Fruit fly (Drosophila melanogaster) whole organism, adult: ENCODE measurements around the gene MED30.

Experiments used
- CG11617 ChIP-seq: fragments of 200-800 bp; sonication (Bioruptor generic); optimal IDR thresholded peaks from 2 replicates; lab custom pipeline; 2017; ENCODE audit warnings: mild to moderate bottlenecking, missing biosample characterization, missing genetic modification reagents, missing genetic modification characterization
- CG12768 ChIP-seq: fragments of 200-800 bp; sonication (Bioruptor generic); optimal IDR thresholded peaks from 2 replicates; lab custom pipeline; 2017; ENCODE audit warnings: missing biosample characterization, missing genetic modification characterization, mild to moderate bottlenecking, moderate library complexity, missing genetic modification reagents
- CG14711 ChIP-seq: fragments of 200-800 bp; sonication (Bioruptor generic); optimal IDR thresholded peaks from 2 replicates; lab custom pipeline; 2018; ENCODE audit warnings: missing biosample characterization, mild to moderate bottlenecking, missing genetic modification characterization, moderate library complexity
- CG1620 ChIP-seq: fragments of 200-800 bp; sonication (Bioruptor generic); optimal IDR thresholded peaks from 2 replicates; lab custom pipeline; 2016; ENCODE audit warnings: missing biosample characterization, missing genetic modification characterization
- CG33017 ChIP-seq: fragments of 200-800 bp; sonication (Bioruptor generic); optimal IDR thresholded peaks from 2 replicates; lab custom pipeline; 2018; ENCODE audit warnings: missing biosample characterization, mild to moderate bottlenecking, missing genetic modification characterization, moderate library complexity
- CG5204 ChIP-seq: fragments of 200-800 bp; sonication (Bioruptor generic); optimal IDR thresholded peaks from 2 replicates; lab custom pipeline; 2016; ENCODE audit warnings: missing biosample characterization, missing genetic modification characterization
- CG7045 ChIP-seq: fragments of 200-800 bp; sonication (Bioruptor generic); optimal IDR thresholded peaks from 2 replicates; lab custom pipeline; 2017; ENCODE audit warnings: missing biosample characterization, mild to moderate bottlenecking, missing genetic modification characterization
- CG7101 ChIP-seq: fragments of 200-800 bp; sonication (Bioruptor generic); optimal IDR thresholded peaks from 2 replicates; lab custom pipeline; 2018; ENCODE audit warnings: missing biosample characterization, mild to moderate bottlenecking, missing genetic modification characterization, moderate library complexity
- Clk ChIP-seq: fragments of 200-800 bp; sonication (Bioruptor generic); optimal IDR thresholded peaks from 2 replicates; lab custom pipeline; 2017; ENCODE audit warnings: missing biosample characterization, missing genetic modification characterization
- Crg-1 ChIP-seq: fragments of 200-800 bp; sonication (Bioruptor generic); optimal IDR thresholded peaks from 2 replicates; lab custom pipeline; 2016; ENCODE audit warnings: missing biosample characterization, missing genetic modification characterization
- Hr96 ChIP-seq: fragments of 200-800 bp; sonication (Bioruptor generic); optimal IDR thresholded peaks from 2 replicates; lab custom pipeline; 2016; ENCODE audit warnings: missing biosample characterization, missing genetic modification characterization
- Mnt ChIP-seq: fragments of 200-800 bp; sonication (Bioruptor generic); optimal IDR thresholded peaks from 2 replicates; lab custom pipeline; 2016; ENCODE audit warnings: missing biosample characterization, mild to moderate bottlenecking, missing genetic modification characterization
- bab1 ChIP-seq: fragments of 200-800 bp; sonication (Bioruptor generic); optimal IDR thresholded peaks from 3 replicates; lab custom pipeline; 2019; ENCODE audit warnings: missing biosample characterization, mild to moderate bottlenecking, missing genetic modification characterization, moderate library complexity
- cic ChIP-seq: fragments of 200-800 bp; sonication (Bioruptor generic); optimal IDR thresholded peaks from 2 replicates; lab custom pipeline; 2017; ENCODE audit warnings: missing biosample characterization, mild to moderate bottlenecking, missing genetic modification characterization, moderate library complexity
- cnc ChIP-seq, 2 experiments: fragments of >200 bp; optimal IDR thresholded peaks; 2 replicates each; lab custom pipeline; 2017
- kay ChIP-seq: fragments of 200-800 bp; sonication (Bioruptor generic); peaks from one replicate; lab custom pipeline; 2016; ENCODE audit warnings: missing biosample characterization, missing genetic modification characterization, borderline replicate concordance
- ovo ChIP-seq: fragments of 200-800 bp; sonication (Bioruptor generic); optimal IDR thresholded peaks from 2 replicates; lab custom pipeline; 2016; ENCODE audit warnings: missing biosample characterization, missing genetic modification characterization
- pad ChIP-seq: fragments of 200-800 bp; sonication (Bioruptor generic); optimal IDR thresholded peaks from 3 replicates; lab custom pipeline; 2017; ENCODE audit warnings: missing biosample characterization, missing genetic modification characterization, mild to moderate bottlenecking, moderate library complexity, missing genetic modification reagents
- tj ChIP-seq: fragments of 200-800 bp; sonication (Bioruptor generic); optimal IDR thresholded peaks from 3 replicates; lab custom pipeline; 2017; ENCODE audit warnings: missing biosample characterization, mild to moderate bottlenecking, missing genetic modification characterization, moderate library complexity
- toe ChIP-seq: fragments of 200-800 bp; sonication (Bioruptor generic); optimal IDR thresholded peaks from 2 replicates; lab custom pipeline; 2016; ENCODE audit warnings: missing biosample characterization, missing genetic modification characterization

The MED30 gene

dm6 chr3L:629353-629915 is 24.5 kb downstream of the MED30 start:
- TF ChIP-seq ovo (GFP tag; lab: Kevin White, UChicago): peak; percentile 28
- no peak for TF ChIP-seq Crg-1
- peak; percentile 65 for TF ChIP-seq CG12768 (GFP tag; lab: Kevin White, UChicago)
- TF ChIP-seq CG5204 (GFP tag; lab: Kevin White, UChicago): no peak
- no peak for TF ChIP-seq Clk (GFP tag; lab: Kevin White, UChicago)
- no peak for TF ChIP-seq CG7045 (GFP tag; lab: Kevin White, UChicago)
- TF ChIP-seq CG1620: no peak
- peak; percentile 55 for TF ChIP-seq cic (GFP tag; lab: Kevin White, UChicago)
- no peak for TF ChIP-seq tj (GFP tag; lab: Kevin White, UChicago)
- TF ChIP-seq CG14711: no peak
- no peak for TF ChIP-seq Mnt (GFP tag; lab: Kevin White, UChicago)
- TF ChIP-seq cnc (optimal IDR thresholded peaks at IDR 0.05; lab: Kevin White, UChicago): no peak
- TF ChIP-seq CG7101 (tag; lab: Kevin White, UChicago): no peak
- no peak for TF ChIP-seq kay
- no peak for TF ChIP-seq CG33017 (tag; lab: Kevin White, UChicago)
- no peak for TF ChIP-seq CG11617 (GFP tag; lab: Kevin White, UChicago)
- no peak for TF ChIP-seq toe (GFP tag; lab: Kevin White, UChicago)
- TF ChIP-seq Hr96 (GFP tag; lab: Kevin White, UChicago): no peak
- TF ChIP-seq bab1: no peak
- TF ChIP-seq pad: no peak

dm6 chr3L:628654-629285 is 25.1 kb downstream of the MED30 start:
- peak; percentile 21 for TF ChIP-seq Hr96 (GFP tag; lab: Kevin White, UChicago)
- peak; percentile 97 for TF ChIP-seq kay
- TF ChIP-seq ovo (GFP tag; lab: Kevin White, UChicago): no peak

- TF ChIP-seq Clk (GFP tag; lab: Kevin White, UChicago) (peak; percentile 46), CG1620 (no peak), CG5204 (GFP tag; lab: Kevin White, UChicago) (no peak), toe (GFP tag; lab: Kevin White, UChicago) (peak; percentile 49), cic (GFP tag; lab: Kevin White, UChicago) (peak; percentile 99), Crg-1 (peak; percentile 23), ovo (GFP tag; lab: Kevin White, UChicago) (peak; percentile 17), kay (no peak), Hr96 (GFP tag; lab: Kevin White, UChicago) (no peak), CG14711 (peak; percentile 27), Mnt (GFP tag; lab: Kevin White, UChicago) (peak; percentile 82), CG7101 (tag; lab: Kevin White, UChicago) (peak; percentile 45), pad (peak; percentile 71), cnc (optimal IDR thresholded peaks at IDR 0.05; lab: Kevin White, UChicago) (no peak), CG12768 (GFP tag; lab: Kevin White, UChicago) (peak; percentile 89), CG11617 (GFP tag; lab: Kevin White, UChicago) (peak; percentile 52), CG33017 (tag; lab: Kevin White, UChicago) (peak; percentile 10), bab1 (peak; percentile 11), CG7045 (GFP tag; lab: Kevin White, UChicago) (no peak), tj (GFP tag; lab: Kevin White, UChicago) (peak; percentile 61)
Observed at dm6 chr3L:627819-628601, 25.9 kb downstream of the MED30 start.

- no peak for TF ChIP-seq Mnt (GFP tag; lab: Kevin White, UChicago)
- TF ChIP-seq cic (GFP tag; lab: Kevin White, UChicago): no peak
- peak; percentile 78 for TF ChIP-seq kay
Observed at dm6 chr3L:627370-627769, 26.5 kb downstream of the MED30 start.

- TF ChIP-seq CG1620: no peak
- no peak for TF ChIP-seq Mnt (GFP tag; lab: Kevin White, UChicago)
- TF ChIP-seq Clk (GFP tag; lab: Kevin White, UChicago): no peak
- TF ChIP-seq kay: peak; percentile 86
- TF ChIP-seq ovo (GFP tag; lab: Kevin White, UChicago): peak; percentile 9
- peak; percentile 27 for TF ChIP-seq CG5204 (GFP tag; lab: Kevin White, UChicago)
- no peak for TF ChIP-seq CG11617 (GFP tag; lab: Kevin White, UChicago)
- TF ChIP-seq toe (GFP tag; lab: Kevin White, UChicago): peak; percentile 19
- TF ChIP-seq CG12768 (GFP tag; lab: Kevin White, UChicago): peak; percentile 30
- no peak for TF ChIP-seq CG14711
- TF ChIP-seq tj (GFP tag; lab: Kevin White, UChicago): peak; percentile 69
- no peak for TF ChIP-seq bab1
- peak; percentile 11 for TF ChIP-seq Hr96 (GFP tag; lab: Kevin White, UChicago)
- peak; percentile 40 for TF ChIP-seq cic (GFP tag; lab: Kevin White, UChicago)
- no peak for TF ChIP-seq CG33017 (tag; lab: Kevin White, UChicago)
- TF ChIP-seq Crg-1: no peak
- peak; percentile 16 for TF ChIP-seq CG7045 (GFP tag; lab: Kevin White, UChicago)
- TF ChIP-seq pad: no peak
- TF ChIP-seq cnc (optimal IDR thresholded peaks at IDR 0.05; lab: Kevin White, UChicago): no peak
- TF ChIP-seq CG7101 (tag; lab: Kevin White, UChicago): no peak
Observed at dm6 chr3L:626498-627369, 27.2 kb downstream of the MED30 start.
